Fruit fly (Drosophila melanogaster): ENCODE data around the gene bchs.

The bchs gene

DNA sequence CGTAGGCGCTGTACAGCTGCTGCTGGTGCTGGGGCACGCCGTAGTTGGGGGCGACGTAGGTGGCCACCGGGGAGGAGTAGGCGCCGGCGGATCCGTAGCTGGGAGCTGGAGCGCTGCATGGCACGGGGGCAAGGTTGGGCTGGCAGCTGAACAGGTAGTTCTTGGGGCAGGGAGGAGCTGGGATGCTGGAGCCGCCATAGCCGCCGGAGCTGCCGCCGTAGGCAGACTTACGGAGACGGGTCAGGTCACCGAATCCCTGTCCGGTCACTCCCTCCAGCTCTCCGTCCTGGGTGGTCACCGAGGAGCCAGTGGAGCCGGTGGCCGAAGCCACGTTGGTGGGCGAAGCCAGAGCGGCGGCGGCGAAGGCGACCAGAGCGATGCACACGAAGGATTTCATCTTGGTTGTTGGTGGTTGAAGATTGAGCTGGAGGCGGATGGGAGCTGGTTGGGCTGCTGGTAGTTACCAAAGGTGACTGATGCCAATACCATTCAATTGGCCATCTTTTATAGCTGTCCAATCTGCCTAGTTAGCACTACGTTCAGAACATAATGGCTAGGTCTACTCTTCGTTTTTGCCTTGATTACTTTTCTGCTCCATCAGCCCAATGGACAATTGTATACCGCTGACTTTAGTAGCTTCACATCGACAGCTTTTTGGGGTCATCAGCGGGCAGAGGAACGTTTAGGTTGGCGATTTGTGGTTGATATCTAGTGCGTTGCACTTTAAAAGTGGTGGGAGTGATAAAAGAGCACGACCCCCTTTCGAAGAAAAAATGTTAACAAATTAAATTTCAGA, 53.1 kb downstream of the bchs start, which contains the start of gene Vm26Aa:
Gene Vm26Aa (minus strand): TSS at position 478 of the 796 bp plus-strand sequence.
- TF ChIP-seq CG13204 (GFP tag; optimal IDR thresholded peaks at IDR 0.05) (no peak), D1 (tag; optimal IDR thresholded peaks at IDR 0.05) (no peak), Ets98B (GFP tag; IDR thresholded peaks at IDR 0.05) (no peak), rn (GFP tag; IDR thresholded peaks at IDR 0.05) (no peak), CG4496 (GFP tag; IDR thresholded peaks at IDR 0.05) (no peak), Pif1A (GFP tag; optimal IDR thresholded peaks at IDR 0.05) (no peak), fd96Ca (GFP tag; IDR thresholded peaks at IDR 0.05) (no peak), CG32121 (GFP tag; IDR thresholded peaks at IDR 0.05) (no peak)

DNA sequence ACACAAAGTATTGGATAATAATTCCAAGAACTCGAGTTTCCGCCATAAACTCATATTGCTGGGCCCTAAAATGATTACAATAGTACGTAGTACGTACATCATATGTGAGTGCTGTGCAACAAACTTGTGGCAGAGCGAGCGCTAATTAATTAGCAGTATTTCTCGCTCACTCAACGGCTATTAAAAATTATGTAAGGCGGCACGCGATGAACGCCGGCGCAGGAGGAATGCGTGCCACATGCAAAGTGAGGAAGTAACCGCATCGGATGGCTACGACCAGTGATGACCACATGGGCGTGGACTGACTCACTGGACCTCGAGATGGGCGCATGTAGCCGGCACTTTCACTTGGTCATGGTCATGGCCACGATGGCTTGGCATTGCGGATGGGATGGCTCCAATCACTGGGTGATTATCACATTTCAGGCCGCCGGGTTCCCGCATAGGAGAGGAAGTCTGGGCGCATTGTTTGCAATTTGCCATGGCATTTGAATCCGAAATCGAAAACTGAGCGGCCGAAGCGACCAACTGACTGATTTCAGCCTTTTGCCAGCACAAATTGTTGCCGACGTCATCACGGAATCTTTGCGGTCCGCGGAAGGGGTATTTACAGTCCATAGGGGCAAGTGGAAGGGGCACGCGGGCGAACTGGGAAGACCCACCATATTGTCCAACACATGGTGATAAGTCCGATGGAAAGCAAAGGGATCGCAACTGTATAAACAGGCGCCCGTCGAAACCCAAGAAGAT, 54.4 kb downstream of the bchs start:
- TF ChIP-seq Ets98B (GFP tag; IDR thresholded peaks at IDR 0.05) (no peak), D1 (tag; optimal IDR thresholded peaks at IDR 0.05) (no peak), CG13204 (GFP tag; optimal IDR thresholded peaks at IDR 0.05) (no peak), Snoo (tag; optimal IDR thresholded peaks at IDR 0.05) (no peak), Pif1B (GFP tag; optimal IDR thresholded peaks at IDR 0.05) (no peak), CG4496 (GFP tag; IDR thresholded peaks at IDR 0.05) (no peak), CG32121 (GFP tag; IDR thresholded peaks at IDR 0.05) (no peak), CG15710 (tag; optimal IDR thresholded peaks at IDR 0.05) (no peak), EcR (GFP tag; optimal IDR thresholded peaks at IDR 0.05) (no peak), CG9948 (tag; optimal IDR thresholded peaks at IDR 0.05) (no peak), rn (GFP tag; IDR thresholded peaks at IDR 0.05) (no peak), Pif1A (GFP tag; optimal IDR thresholded peaks at IDR 0.05) (no peak), fd96Ca (GFP tag; IDR thresholded peaks at IDR 0.05) (no peak), gl (tag; optimal IDR thresholded peaks at IDR 0.05) (no peak)

DNA sequence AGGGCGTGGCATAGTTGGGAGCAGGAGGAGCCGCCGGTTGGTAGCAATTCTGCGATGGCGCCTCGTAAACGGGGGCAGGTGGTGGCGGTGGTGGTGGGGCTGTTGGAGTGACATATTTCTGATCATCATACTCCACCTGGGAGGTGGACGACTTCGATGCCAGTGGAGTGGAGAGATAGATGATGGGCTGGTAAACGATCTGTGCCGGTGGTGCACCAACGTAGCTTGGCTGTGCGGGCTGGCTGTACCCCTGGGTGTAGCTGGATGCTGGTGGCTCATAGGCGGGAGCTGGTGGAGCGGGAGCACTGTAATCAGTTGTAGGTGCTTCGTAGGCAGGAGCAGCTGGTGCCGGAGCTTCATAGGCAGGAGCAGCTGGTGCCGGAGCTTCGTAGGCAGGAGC, 56.3 kb downstream of the bchs start:
- TF ChIP-seq CG32121 (GFP tag; IDR thresholded peaks at IDR 0.05) = no peak
- TF ChIP-seq CG4496 (GFP tag; IDR thresholded peaks at IDR 0.05) = no peak
- no peak for TF ChIP-seq CG8301 (tag; optimal IDR thresholded peaks at IDR 0.05)
- TF ChIP-seq Snoo (tag; optimal IDR thresholded peaks at IDR 0.05) = no peak
- TF ChIP-seq CG15710 (tag; optimal IDR thresholded peaks at IDR 0.05) = no peak
- TF ChIP-seq CG9948 (tag; optimal IDR thresholded peaks at IDR 0.05) = no peak
- no peak for TF ChIP-seq CG10348 (GFP tag; IDR thresholded peaks at IDR 0.05)
- no peak for TF ChIP-seq Pif1A (GFP tag; optimal IDR thresholded peaks at IDR 0.05)
- TF ChIP-seq rn (GFP tag; IDR thresholded peaks at IDR 0.05) = no peak
- TF ChIP-seq CG14655 (GFP tag; optimal IDR thresholded peaks at IDR 0.05) = no peak
- no peak for TF ChIP-seq CG13204 (GFP tag; optimal IDR thresholded peaks at IDR 0.05)
- TF ChIP-seq Ets98B (GFP tag; IDR thresholded peaks at IDR 0.05) = no peak
- TF ChIP-seq gl (tag; optimal IDR thresholded peaks at IDR 0.05) = no peak
- TF ChIP-seq CG17806 (tag; optimal IDR thresholded peaks at IDR 0.05) = no peak
- no peak for TF ChIP-seq CG34367 (tag; optimal IDR thresholded peaks at IDR 0.05)
- TF ChIP-seq Pif1B (GFP tag; optimal IDR thresholded peaks at IDR 0.05) = no peak
- TF ChIP-seq D1 (tag; optimal IDR thresholded peaks at IDR 0.05) = no peak
- no peak for TF ChIP-seq CG8159 (tag; optimal IDR thresholded peaks at IDR 0.05)
- no peak for TF ChIP-seq fd96Ca (GFP tag; IDR thresholded peaks at IDR 0.05)

DNA sequence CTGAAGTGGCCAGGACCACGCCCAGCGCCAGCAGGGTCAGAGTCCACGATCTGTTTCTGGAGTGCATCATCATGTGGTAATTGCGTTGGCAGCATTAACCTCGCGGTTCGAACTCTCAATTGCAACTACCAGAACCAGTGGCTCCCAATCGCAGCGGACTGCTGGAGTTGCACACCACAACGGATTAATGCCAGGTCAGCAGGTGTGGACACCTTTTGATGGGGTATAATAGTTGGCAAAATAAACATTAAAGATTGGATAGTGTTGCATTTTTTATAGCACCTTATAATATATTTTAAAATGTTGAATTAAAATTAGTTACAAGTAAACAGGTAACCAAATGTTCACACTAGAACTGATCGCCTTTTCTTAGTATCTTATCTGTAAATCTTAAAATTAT, 57.2 kb downstream of the bchs start:
- TF ChIP-seq D1 (tag; optimal IDR thresholded peaks at IDR 0.05) (no peak), CG15710 (tag; optimal IDR thresholded peaks at IDR 0.05) (no peak), Snoo (tag; optimal IDR thresholded peaks at IDR 0.05) (no peak), Pif1B (GFP tag; optimal IDR thresholded peaks at IDR 0.05) (no peak), rn (GFP tag; IDR thresholded peaks at IDR 0.05) (no peak), CG14655 (GFP tag; optimal IDR thresholded peaks at IDR 0.05) (no peak), EcR (GFP tag; optimal IDR thresholded peaks at IDR 0.05) (no peak), fd96Ca (GFP tag; IDR thresholded peaks at IDR 0.05) (no peak), CG4496 (GFP tag; IDR thresholded peaks at IDR 0.05) (no peak), CG17806 (tag; optimal IDR thresholded peaks at IDR 0.05) (no peak), CG12605 (GFP tag; IDR thresholded peaks at IDR 0.05) (no peak), CG34367 (tag; optimal IDR thresholded peaks at IDR 0.05) (no peak), CG13204 (GFP tag; optimal IDR thresholded peaks at IDR 0.05) (no peak), CG10348 (GFP tag; IDR thresholded peaks at IDR 0.05) (no peak), Ets98B (GFP tag; IDR thresholded peaks at IDR 0.05) (no peak), CG32121 (GFP tag; IDR thresholded peaks at IDR 0.05) (no peak), gl (tag; optimal IDR thresholded peaks at IDR 0.05) (no peak), CG8159 (tag; optimal IDR thresholded peaks at IDR 0.05) (no peak)

DNA sequence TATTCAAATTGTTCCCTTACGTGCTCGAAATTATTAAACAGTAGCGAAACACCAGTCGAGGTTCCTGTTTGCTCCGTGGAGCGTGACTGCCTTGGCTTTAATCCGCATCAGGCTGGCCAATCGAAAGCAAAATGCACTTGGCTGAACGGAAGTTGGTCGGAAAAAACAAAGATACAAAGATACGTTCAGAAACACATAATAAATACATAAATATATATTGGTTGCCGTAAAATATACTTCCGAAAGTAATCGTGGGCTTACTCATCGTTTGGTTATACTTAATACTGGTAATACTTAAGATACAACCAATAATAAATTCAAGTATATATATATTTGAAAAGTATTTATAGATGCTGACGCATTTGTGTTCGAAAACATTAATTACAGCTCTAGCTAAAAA, 57.9 kb downstream of the bchs start, which contains the start of gene psd:
Gene psd (minus strand): TSS at position 101 of the 400 bp plus-strand sequence.
- TF ChIP-seq CG17806 (tag; optimal IDR thresholded peaks at IDR 0.05) (no peak), EcR (GFP tag; optimal IDR thresholded peaks at IDR 0.05) (peak; percentile 52), CG14655 (GFP tag; optimal IDR thresholded peaks at IDR 0.05) (no peak)
